Fruit fly (Drosophila melanogaster) whole organism, embryonic: ENCODE measurements around the gene dachs.

ENCODE experiments used
- B-H1 ChIP-seq: fragments of 200-800 bp; sonication (Bioruptor generic); IDR thresholded peaks from 3 replicates; pipeline ENCODE4 v1.3.6; 2022; ENCODE audit warnings: missing biosample characterization, missing genetic modification characterization
- CG10209 ChIP-seq: fragments of 200-800 bp; sonication (Bioruptor generic); optimal IDR thresholded peaks from 3 replicates; lab custom pipeline; 2017; ENCODE audit warnings: missing biosample characterization, mild to moderate bottlenecking, missing genetic modification characterization, missing genetic modification reagents
- CG12659 ChIP-seq: fragments of 200-800 bp; sonication (Bioruptor generic); optimal IDR thresholded peaks from 3 replicates; lab custom pipeline; 2017; ENCODE audit warnings: mild to moderate bottlenecking, missing biosample characterization, missing genetic modification reagents, missing genetic modification characterization
- CG14441 ChIP-seq: fragments of 200-800 bp; sonication (Bioruptor generic); IDR thresholded peaks from 2 replicates; pipeline ENCODE4 v1.3.6; 2022; ENCODE audit warnings: missing biosample characterization, missing genetic modification characterization
- CG1647 ChIP-seq: fragments of 200-800 bp; sonication (Bioruptor generic); optimal IDR thresholded peaks from 3 replicates; lab custom pipeline; 2016; ENCODE audit warnings: missing biosample characterization, missing genetic modification characterization
- CG3838 ChIP-seq: fragments of 200-800 bp; sonication (Bioruptor generic); optimal IDR thresholded peaks from 3 replicates; lab custom pipeline; 2016; ENCODE audit warnings: missing biosample characterization, missing genetic modification characterization
- CG5245 ChIP-seq: fragments of 200-800 bp; sonication (Bioruptor generic); optimal IDR thresholded peaks from 3 replicates; lab custom pipeline; 2016; ENCODE audit warnings: missing biosample characterization, missing genetic modification characterization
- CG5953 ChIP-seq: fragments of 200-800 bp; sonication (Bioruptor generic); IDR thresholded peaks from 2 replicates; pipeline ENCODE4 v1.3.6; 2022; ENCODE audit warnings: missing biosample characterization, missing genetic modification characterization
- CG6175 ChIP-seq: fragments of 200-800 bp; sonication (Bioruptor generic); IDR thresholded peaks from 3 replicates; pipeline ENCODE4 v1.3.6; 2022; ENCODE audit warnings: missing biosample characterization, missing genetic modification characterization
- CG7271 ChIP-seq: fragments of 200-800 bp; sonication (Bioruptor generic); optimal IDR thresholded peaks from 2 replicates; lab custom pipeline; 2018; ENCODE audit warnings: missing biosample characterization, mild to moderate bottlenecking, missing genetic modification characterization, moderate library complexity
- CG8924 ChIP-seq: fragments of 200-800 bp; optimal IDR thresholded peaks from 3 replicates; lab custom pipeline; 2019; ENCODE audit warnings: missing biosample characterization, mild to moderate bottlenecking, missing genetic modification characterization, moderate library complexity
- CG9437 ChIP-seq: fragments of 200-800 bp; sonication (Bioruptor generic); optimal IDR thresholded peaks from 2 replicates; lab custom pipeline; 2018; ENCODE audit warnings: missing biosample characterization, mild to moderate bottlenecking, missing genetic modification characterization
- CG9797 ChIP-seq: fragments of 200-800 bp; sonication (Bioruptor generic); optimal IDR thresholded peaks from 3 replicates; lab custom pipeline; 2018; ENCODE audit warnings: missing biosample characterization, mild to moderate bottlenecking, missing genetic modification characterization
- CkIIα-i1 ChIP-seq: fragments of 200-800 bp; sonication (Bioruptor generic); IDR thresholded peaks from 2 replicates; pipeline ENCODE4 v1.3.6; 2022; ENCODE audit warnings: missing biosample characterization, missing genetic modification characterization
- D19A ChIP-seq: fragments of 200-800 bp; optimal IDR thresholded peaks from 3 replicates; lab custom pipeline; 2019; ENCODE audit warnings: missing biosample characterization, mild to moderate bottlenecking, missing genetic modification characterization, moderate library complexity
- HLH4C ChIP-seq: fragments of 200-800 bp; sonication (Bioruptor generic); IDR thresholded peaks from 3 replicates; pipeline ENCODE4 v1.3.6; 2022; ENCODE audit warnings: missing biosample characterization, missing genetic modification characterization; ENCODE audit not compliant: partially characterized antibody
- HmgZ ChIP-seq: fragments of 200-800 bp; sonication (Bioruptor generic); optimal IDR thresholded peaks from 2 replicates; lab custom pipeline; 2018; ENCODE audit warnings: missing biosample characterization, mild to moderate bottlenecking, missing genetic modification characterization
- Hr78 ChIP-seq, 2 experiments: fragments of 200-800 bp in 1 of 2; fragments of >200 bp in 1 of 2; sonication (Bioruptor generic) in 1 of 2; optimal IDR thresholded peaks; 2 replicates each; lab custom pipeline; 2017 to 2019; ENCODE audit warnings: missing biosample characterization in 2 of 2, missing genetic modification characterization in 2 of 2, mild to moderate bottlenecking in 1 of 2, moderate library complexity in 1 of 2
- Rfx ChIP-seq: fragments of 200-800 bp; sonication (Bioruptor generic); IDR thresholded peaks from 2 replicates; pipeline ENCODE4 v1.3.6; 2022; ENCODE audit warnings: missing biosample characterization, missing genetic modification characterization
- Sox102F ChIP-seq: fragments of 200-800 bp; sonication (Bioruptor generic); optimal IDR thresholded peaks from 2 replicates; lab custom pipeline; 2018; ENCODE audit warnings: missing biosample characterization, mild to moderate bottlenecking, missing genetic modification characterization, moderate library complexity
- Spps ChIP-seq: fragments of 200-800 bp; sonication (Bioruptor generic); optimal IDR thresholded peaks from 2 replicates; lab custom pipeline; 2018; ENCODE audit warnings: missing biosample characterization, mild to moderate bottlenecking, missing genetic modification characterization
- Taf1 ChIP-seq: fragments of 200-800 bp; sonication (Bioruptor generic); IDR thresholded peaks from 2 replicates; pipeline ENCODE4 v1.3.6; 2022; ENCODE audit warnings: missing biosample characterization, missing genetic modification characterization
- Trl ChIP-seq, 3 experiments: fragments of >200 bp in 2 of 3; fragments of 200-800 bp in 1 of 3; sonication (Bioruptor generic) in 1 of 3; optimal IDR thresholded peaks; 2 replicates in 1 of 3; 3 replicates in 2 of 3; lab custom pipeline; 2016 to 2017; ENCODE audit warnings: missing biosample characterization in 1 of 3, missing genetic modification characterization in 1 of 3
- ac ChIP-seq: fragments of 200-800 bp; sonication (Bioruptor generic); optimal IDR thresholded peaks from 3 replicates; lab custom pipeline; 2017; ENCODE audit warnings: missing biosample characterization, mild to moderate bottlenecking, missing genetic modification characterization
- az2 ChIP-seq: fragments of 200-800 bp; sonication (Bioruptor generic); optimal IDR thresholded peaks from 3 replicates; lab custom pipeline; 2016; ENCODE audit warnings: missing biosample characterization, missing genetic modification characterization
- bbx ChIP-seq: fragments of 200-800 bp; sonication (Bioruptor generic); IDR thresholded peaks from 2 replicates; pipeline ENCODE4 v1.3.6; 2022; ENCODE audit warnings: missing biosample characterization, missing genetic modification characterization; ENCODE audit not compliant: partially characterized antibody
- cas ChIP-seq: fragments of 200-800 bp; sonication (Bioruptor generic); IDR thresholded peaks from 2 replicates; pipeline ENCODE4 v1.3.6; 2022; ENCODE audit warnings: missing biosample characterization, missing genetic modification characterization
- caup ChIP-seq: fragments of 200-800 bp; sonication (Bioruptor generic); optimal IDR thresholded peaks from 3 replicates; lab custom pipeline; 2017; ENCODE audit warnings: missing biosample characterization, mild to moderate bottlenecking, missing genetic modification characterization, moderate library complexity; ENCODE audit not compliant: severe bottlenecking
- crp ChIP-seq, 2 experiments: fragments of 200-800 bp; sonication (Bioruptor generic); optimal IDR thresholded peaks; 2 replicates in 1 of 2; 3 replicates in 1 of 2; lab custom pipeline; 2017; ENCODE audit warnings: missing biosample characterization in 2 of 2, missing genetic modification characterization in 2 of 2, mild to moderate bottlenecking in 1 of 2, moderate library complexity in 1 of 2
- gce ChIP-seq: fragments of 200-800 bp; sonication (Bioruptor generic); IDR thresholded peaks from 3 replicates; pipeline ENCODE4 v1.3.6; 2022; ENCODE audit warnings: missing biosample characterization, missing genetic modification characterization
- her ChIP-seq: fragments of 200-800 bp; sonication (Bioruptor generic); optimal IDR thresholded peaks from 2 replicates; lab custom pipeline; 2016; ENCODE audit warnings: missing biosample characterization, missing genetic modification characterization
- ind ChIP-seq: fragments of 200-800 bp; sonication (Bioruptor generic); optimal IDR thresholded peaks from 3 replicates; lab custom pipeline; 2016; ENCODE audit warnings: missing biosample characterization, missing genetic modification characterization
- lab ChIP-seq: fragments of 200-800 bp; sonication (Bioruptor generic); optimal IDR thresholded peaks from 3 replicates; lab custom pipeline; 2017; ENCODE audit warnings: missing biosample characterization, missing genetic modification characterization, mild to moderate bottlenecking, moderate library complexity, missing genetic modification reagents
- lbe ChIP-seq: fragments of 200-800 bp; sonication (Bioruptor generic); optimal IDR thresholded peaks from 2 replicates; lab custom pipeline; 2016; ENCODE audit warnings: missing biosample characterization, mild to moderate bottlenecking, missing genetic modification characterization
- nom ChIP-seq: fragments of 200-800 bp; sonication (Bioruptor generic); optimal IDR thresholded peaks from 2 replicates; lab custom pipeline; 2017; ENCODE audit warnings: missing biosample characterization, missing genetic modification characterization, mild to moderate bottlenecking, moderate library complexity, missing genetic modification reagents
- otp ChIP-seq: fragments of 200-800 bp; sonication (Bioruptor generic); IDR thresholded peaks from 3 replicates; pipeline ENCODE4, ENCODE4 v1.3.6; 2022; ENCODE audit warnings: missing biosample characterization, missing genetic modification characterization
- pan ChIP-seq, 4 experiments: fragments of >200 bp in 3 of 4; fragments of 200-800 bp in 1 of 4; sonication (Bioruptor generic) in 1 of 4; optimal IDR thresholded peaks in 3 of 4; IDR thresholded peaks in 1 of 4; 2 replicates each; pipeline versions ENCODE4 v1.3.6 to Lab custom; 2017 to 2022; ENCODE audit warnings: missing biosample characterization in 2 of 4, missing genetic modification characterization in 2 of 4, mixed read lengths in 1 of 4
- peb ChIP-seq: fragments of 200-800 bp; sonication (Bioruptor generic); IDR thresholded peaks from 2 replicates; pipeline ENCODE4 v1.3.6; 2022; ENCODE audit warnings: missing biosample characterization, missing genetic modification characterization
- psq ChIP-seq: fragments of 200-800 bp; sonication (Bioruptor generic); optimal IDR thresholded peaks from 2 replicates; lab custom pipeline; 2017; ENCODE audit warnings: missing biosample characterization, missing genetic modification characterization
- scrt ChIP-seq: fragments of 200-800 bp; sonication (Bioruptor generic); optimal IDR thresholded peaks from 2 replicates; lab custom pipeline; 2018; ENCODE audit warnings: missing biosample characterization, mild to moderate bottlenecking, missing genetic modification characterization, moderate library complexity
- sens ChIP-seq: fragments of 200-800 bp; sonication (Bioruptor generic); peaks from one replicate; lab custom pipeline; 2016; ENCODE audit warnings: missing biosample characterization, missing genetic modification characterization
- sens-2 ChIP-seq: fragments of 200-800 bp; sonication (Bioruptor generic); IDR thresholded peaks from 2 replicates; pipeline ENCODE4 v1.3.6; 2022; ENCODE audit warnings: missing biosample characterization, missing genetic modification characterization
- sisA ChIP-seq: fragments of 200-800 bp; sonication (Bioruptor generic); IDR thresholded peaks from 2 replicates; pipeline ENCODE4 v1.3.6; 2022; ENCODE audit warnings: missing biosample characterization, missing genetic modification characterization
- so ChIP-seq: fragments of 200-800 bp; sonication (Bioruptor generic); IDR thresholded peaks from 3 replicates; pipeline ENCODE4 v1.3.6; 2022; ENCODE audit warnings: missing biosample characterization, missing genetic modification characterization
- unc-4 ChIP-seq: fragments of 200-800 bp; sonication (Bioruptor generic); IDR thresholded peaks from 2 replicates; pipeline ENCODE4 v1.3.6; 2022; ENCODE audit warnings: missing biosample characterization, missing genetic modification characterization; ENCODE audit not compliant: partially characterized antibody
- vnd ChIP-seq: fragments of 200-800 bp; sonication (Bioruptor generic); IDR thresholded peaks from 3 replicates; pipeline ENCODE4 v1.3.6; 2022; ENCODE audit warnings: missing biosample characterization, missing genetic modification characterization; ENCODE audit not compliant: partially characterized antibody
- zen ChIP-seq: fragments of 200-800 bp; sonication (Bioruptor generic); optimal IDR thresholded peaks from 3 replicates; lab custom pipeline; 2018; ENCODE audit warnings: missing biosample characterization, mild to moderate bottlenecking, missing genetic modification characterization, moderate library complexity
- zfh2 ChIP-seq: fragments of 200-800 bp; sonication (Bioruptor generic); optimal IDR thresholded peaks from 2 replicates; lab custom pipeline; 2016; ENCODE audit warnings: missing biosample characterization, missing genetic modification characterization

The dachs gene

dm6 chr2L:8521724-8522309 lies 55.2 kb downstream of the dachs start, which contains the start of gene Acer (continued):
- TF ChIP-seq az2 (GFP tag; lab: Kevin White, UChicago) (no peak), CG9797 (GFP tag; lab: Kevin White, UChicago) (peak; percentile 11), lab (GFP tag; lab: Kevin White, UChicago) (no peak), D19A (tag; lab: Kevin White, UChicago) (peak; percentile 40), bbx (GFP tag; lab: Robert Waterston, UW) (peak; percentile 56; the same call in 1 of the 2 replicates), her (GFP tag; lab: Kevin White, UChicago) (peak; percentile 15), peb (GFP tag; lab: Robert Waterston, UW) (no peak), sens-2 (GFP tag; lab: Robert Waterston, UW) (no peak), Hr78 (GFP tag; optimal IDR thresholded peaks at IDR 0.05; lab: Kevin White, UChicago) (peak in 1 of 2 experiments; percentile 87), Sox102F (GFP tag; lab: Kevin White, UChicago) (peak; percentile 24), CG3838 (GFP tag; lab: Kevin White, UChicago) (no peak), CG8924 (peak; percentile 14), HLH4C (GFP tag; lab: Robert Waterston, UW) (no peak), HmgZ (tag; lab: Kevin White, UChicago) (peak; percentile 13), CG6175 (GFP tag; lab: Robert Waterston, UW) (no peak), CG14441 (0 out of 2 replicates have a peak, but pooled peaks have one; percentile 12), sisA (GFP tag; lab: Robert Waterston, UW) (no peak), nom (GFP tag; lab: Kevin White, UChicago) (peak; percentile 11), ind (no peak), Rfx (GFP tag; lab: Robert Waterston, UW) (no peak), CG5953 (GFP tag; lab: Robert Waterston, UW) (no peak), so (GFP tag; lab: Robert Waterston, UW) (no peak), CkIIα-i1 (GFP tag; lab: Robert Waterston, UW) (no peak), crp (GFP tag; optimal IDR thresholded peaks at IDR 0.05; lab: Kevin White, UChicago) (peak; percentile 53 to 91), Trl (optimal IDR thresholded peaks at IDR 0.05; lab: Kevin White, UChicago) (peak in 1 of 2 experiments; percentile 43), Trl (GFP tag; optimal IDR thresholded peaks at IDR 0.05; lab: Kevin White, UChicago) (peak; percentile 25), psq (GFP tag; lab: Kevin White, UChicago) (no peak), CG9437 (GFP tag; lab: Kevin White, UChicago) (peak; percentile 14), CG12659 (peak; percentile 32), zen (tag; lab: Kevin White, UChicago) (peak; percentile 9), B-H1 (no peak), sens (GFP tag; lab: Kevin White, UChicago) (peak; percentile 80), cas (GFP tag; lab: Robert Waterston, UW) (no peak), caup (GFP tag; lab: Kevin White, UChicago) (peak; percentile 23), Spps (no peak), CG5245 (GFP tag; lab: Kevin White, UChicago) (no peak), Taf1 (GFP tag; lab: Robert Waterston, UW) (no peak), zfh2 (no peak), gce (GFP tag; lab: Robert Waterston, UW) (no peak), CG1647 (GFP tag; lab: Kevin White, UChicago) (no peak), otp (GFP tag; lab: Robert Waterston, UW) (no peak), scrt (no peak), vnd (no peak), pan (optimal IDR thresholded peaks at IDR 0.05; lab: Kevin White, UChicago) (no peak), pan (GFP tag; optimal IDR thresholded peaks at IDR 0.05 in 1 of 2, IDR thresholded peaks at IDR 0.05 in 1 of 2) (peak in 1 of 2 experiments; percentile 23), CG7271 (no peak), unc-4 (0 out of 2 replicates have a peak, but pooled peaks have one; percentile 35), ac (GFP tag; lab: Kevin White, UChicago) (peak; percentile 78), CG10209 (GFP tag; lab: Kevin White, UChicago) (no peak), lbe (GFP tag; lab: Kevin White, UChicago) (no peak)
